Worm (Caenorhabditis elegans) whole organism, L2 larva: Measurements from ENCODE around the gene npr-34.

ENCODE experiments used
- C34F6.9 ChIP-seq: fragments of 150-350 bp; optimal IDR thresholded peaks from 2 replicates; lab custom pipeline; 2014; ENCODE audit warnings: missing biosample characterization, missing genetic modification characterization
- F13H6.1 ChIP-seq: sonication (generic microtip); optimal IDR thresholded peaks from 2 replicates; lab custom pipeline; 2016; ENCODE audit warnings: missing genetic modification characterization, missing compliant biosample characterization
- R02D3.7 ChIP-seq: fragments of 150-350 bp; optimal IDR thresholded peaks from 2 replicates; lab custom pipeline; 2014; ENCODE audit warnings: missing biosample characterization, missing genetic modification characterization
- alr-1 ChIP-seq: fragments of 150-350 bp; optimal IDR thresholded peaks from 2 replicates; lab custom pipeline; 2014; ENCODE audit warnings: missing biosample characterization, missing genetic modification characterization
- ama-1 ChIP-seq: fragments of 150-350 bp; optimal IDR thresholded peaks from 2 replicates; lab custom pipeline; 2018; ENCODE audit warnings: inconsistent platforms
- ceh-82 ChIP-seq: fragments of 150-350 bp; optimal IDR thresholded peaks from 2 replicates; lab custom pipeline; 2014; ENCODE audit warnings: missing biosample characterization, missing genetic modification characterization
- egl-27 ChIP-seq: sonication (generic microtip); optimal IDR thresholded peaks from 3 replicates; lab custom pipeline; 2017; ENCODE audit warnings: missing biosample characterization, missing genetic modification reagents, missing genetic modification characterization
- elt-3 ChIP-seq: sonication (generic microtip); optimal IDR thresholded peaks from 2 replicates; lab custom pipeline; 2017; ENCODE audit warnings: missing biosample characterization, missing genetic modification characterization
- fos-1 ChIP-seq: fragments of 150-350 bp; optimal IDR thresholded peaks from 2 replicates; lab custom pipeline; 2014; ENCODE audit warnings: missing biosample characterization, missing genetic modification characterization
- gmeb-1 ChIP-seq: fragments of 150-350 bp; optimal IDR thresholded peaks from 2 replicates; lab custom pipeline; 2014; ENCODE audit warnings: missing biosample characterization, missing genetic modification characterization
- lin-11 ChIP-seq: fragments of 150-350 bp; sonication (generic microtip); optimal IDR thresholded peaks from 2 replicates; lab custom pipeline; 2014; ENCODE audit warnings: missing biosample characterization, missing genetic modification characterization, inconsistent platforms, mixed read lengths
- lin-13 ChIP-seq: fragments of 150-350 bp; optimal IDR thresholded peaks from 2 replicates; lab custom pipeline; 2014; ENCODE audit warnings: missing biosample characterization, missing genetic modification reagents, missing genetic modification characterization
- lsy-2 ChIP-seq, 2 experiments: fragments of 150-350 bp in 1 of 2; sonication (generic microtip) in 1 of 2; optimal IDR thresholded peaks; 2 replicates each; lab custom pipeline; 2014 to 2017; ENCODE audit warnings: missing biosample characterization in 2 of 2, missing genetic modification characterization in 2 of 2
- mbf-1 ChIP-seq: sonication (generic microtip); optimal IDR thresholded peaks from 2 replicates; lab custom pipeline; 2017; ENCODE audit warnings: missing biosample characterization, missing genetic modification characterization
- mdl-1 ChIP-seq, 2 experiments: fragments of 150-350 bp in 1 of 2; sonication (generic microtip) in 1 of 2; optimal IDR thresholded peaks; 2 replicates each; lab custom pipeline; 2017; ENCODE audit warnings: missing biosample characterization in 2 of 2, missing genetic modification characterization in 2 of 2
- nhr-10 ChIP-seq: sonication (generic microtip); optimal IDR thresholded peaks from 2 replicates; lab custom pipeline; 2017; ENCODE audit warnings: missing biosample characterization, missing genetic modification characterization
- nhr-11 ChIP-seq: fragments of 150-350 bp; optimal IDR thresholded peaks from 2 replicates; lab custom pipeline; 2014; ENCODE audit warnings: missing biosample characterization, missing genetic modification characterization
- nhr-12 ChIP-seq: fragments of 150-350 bp; optimal IDR thresholded peaks from 2 replicates; lab custom pipeline; 2014; ENCODE audit warnings: missing biosample characterization, missing genetic modification characterization
- nhr-129 ChIP-seq: fragments of 150-350 bp; optimal IDR thresholded peaks from 2 replicates; lab custom pipeline; 2014; ENCODE audit warnings: missing biosample characterization, missing genetic modification characterization
- nhr-21 ChIP-seq: fragments of 150-350 bp; optimal IDR thresholded peaks from 2 replicates; lab custom pipeline; 2014; ENCODE audit warnings: missing biosample characterization, missing genetic modification characterization
- nhr-23 ChIP-seq: fragments of 150-350 bp; optimal IDR thresholded peaks from 2 replicates; lab custom pipeline; 2014; ENCODE audit warnings: missing biosample characterization, missing genetic modification reagents, missing genetic modification characterization
- nhr-25 ChIP-seq: fragments of 150-350 bp; sonication (generic microtip); optimal IDR thresholded peaks from 3 replicates; lab custom pipeline; 2014; ENCODE audit warnings: missing biosample characterization, missing genetic modification characterization
- nhr-6 ChIP-seq: fragments of 150-350 bp; optimal IDR thresholded peaks from 2 replicates; lab custom pipeline; 2014; ENCODE audit warnings: missing biosample characterization, missing genetic modification characterization
- nhr-77 ChIP-seq: fragments of 150-350 bp; optimal IDR thresholded peaks from 2 replicates; lab custom pipeline; 2014; ENCODE audit warnings: missing biosample characterization, missing genetic modification characterization
- sem-4 ChIP-seq: fragments of 150-350 bp; optimal IDR thresholded peaks from 2 replicates; lab custom pipeline; 2014; ENCODE audit warnings: missing biosample characterization, missing genetic modification reagents, missing genetic modification characterization
- sma-3 ChIP-seq: sonication (generic microtip); optimal IDR thresholded peaks from 2 replicates; lab custom pipeline; 2016; ENCODE audit warnings: missing genetic modification reagents, missing genetic modification characterization, missing compliant biosample characterization
- sma-9 ChIP-seq, 2 experiments: fragments of 150-350 bp in 1 of 2; sonication (generic microtip) in 1 of 2; optimal IDR thresholded peaks; 2 replicates each; lab custom pipeline; 2014 to 2016; ENCODE audit warnings: missing genetic modification characterization in 2 of 2, mild to moderate bottlenecking in 1 of 2, missing biosample characterization in 1 of 2, missing compliant biosample characterization in 1 of 2, missing genetic modification reagents in 1 of 2, moderate library complexity in 1 of 2
- snpc-4 ChIP-seq: fragments of 150-350 bp; optimal IDR thresholded peaks from 2 replicates; lab custom pipeline; 2014; ENCODE audit warnings: missing biosample characterization, missing genetic modification characterization
- unc-55 ChIP-seq: fragments of 150-350 bp; sonication (generic microtip); optimal IDR thresholded peaks from 3 replicates; lab custom pipeline; 2014; ENCODE audit warnings: missing biosample characterization, missing genetic modification reagents, missing genetic modification characterization
- unc-62 ChIP-seq: fragments of 150-350 bp; optimal IDR thresholded peaks from 2 replicates; lab custom pipeline; 2014; ENCODE audit warnings: missing biosample characterization, missing genetic modification reagents, missing genetic modification characterization
- ztf-1 ChIP-seq: fragments of 200-800 bp; sonication (Bioruptor generic); conservative IDR thresholded peaks from 2 replicates; pipeline ENCODE4 v1.3.6; 2022; ENCODE audit warnings: missing genetic modification characterization, missing compliant biosample characterization
- ztf-11 ChIP-seq: sonication (generic microtip); optimal IDR thresholded peaks from 2 replicates; lab custom pipeline; 2017; ENCODE audit warnings: missing biosample characterization, missing genetic modification characterization
- ztf-4 ChIP-seq: fragments of 150-350 bp; optimal IDR thresholded peaks from 2 replicates; lab custom pipeline; 2014; ENCODE audit warnings: missing biosample characterization, missing genetic modification characterization

npr-34 gene

DNA sequence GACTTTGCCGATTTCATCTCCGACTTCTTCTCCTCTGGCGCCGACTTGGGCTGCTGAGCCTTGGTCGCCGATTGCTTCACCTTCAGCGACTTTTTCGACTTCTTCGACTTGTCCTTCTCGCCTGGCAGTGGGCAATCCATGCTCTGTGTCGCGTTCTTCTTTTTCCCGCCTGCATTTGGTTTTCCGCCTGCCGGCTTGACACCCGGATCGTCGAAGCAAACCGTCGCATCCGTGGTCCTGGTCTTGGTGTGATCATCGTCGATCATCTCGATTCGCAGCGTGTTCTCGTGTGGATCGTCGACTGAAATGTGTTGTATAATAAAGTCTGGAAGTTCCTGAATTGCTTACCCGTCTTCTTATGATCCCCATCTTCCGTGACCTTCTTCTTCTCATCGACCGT, 33.1 kb upstream of the npr-34 start:
- TF ChIP-seq ceh-82 (tag; lab: Kevin White, UChicago), result no peak
- no peak for TF ChIP-seq nhr-21 (tag; lab: Kevin White, UChicago)
- no peak for TF ChIP-seq ama-1
- no peak for TF ChIP-seq gmeb-1
- TF ChIP-seq ztf-4 (tag; lab: Kevin White, UChicago), result no peak
- TF ChIP-seq egl-27, result no peak
- TF ChIP-seq elt-3 (tag; lab: Kevin White, UChicago), result no peak
- TF ChIP-seq sem-4 (tag; lab: Kevin White, UChicago), result no peak
- TF ChIP-seq nhr-10 (tag; lab: Kevin White, UChicago), result no peak
- no peak for TF ChIP-seq ztf-1 (GFP tag; lab: Robert Waterston, UW)
- TF ChIP-seq nhr-11 (tag; lab: Kevin White, UChicago), result no peak
- TF ChIP-seq nhr-23 (tag; lab: Kevin White, UChicago), result no peak

- TF ChIP-seq nhr-25 (tag; lab: Kevin White, UChicago), result no peak
These were observed 32.1 kb upstream of the npr-34 start for ce11 chrII:14771096-14771495.

DNA sequence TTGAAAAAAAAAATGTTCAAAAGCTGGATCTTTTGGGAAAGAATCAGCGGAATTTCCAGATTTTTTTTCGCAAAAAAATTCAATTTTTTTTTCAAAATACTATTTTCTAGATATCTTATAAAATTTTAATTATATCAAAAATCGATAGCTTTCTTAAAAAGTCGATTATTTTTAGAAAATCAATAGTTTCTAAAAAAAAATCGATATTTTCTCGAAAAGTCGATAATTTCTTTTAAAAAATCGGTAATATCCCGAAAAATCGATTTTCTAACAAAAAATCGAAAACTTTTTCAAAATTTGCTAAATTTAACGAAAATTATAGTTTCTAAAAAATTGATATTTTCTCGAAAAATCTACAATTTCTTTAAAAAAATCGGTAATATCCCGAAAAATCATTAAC, 29.8 kb upstream of the npr-34 start:
- no peak for TF ChIP-seq mdl-1 (tag; optimal IDR thresholded peaks at IDR 0.05; lab: Kevin White, UChicago)
- TF ChIP-seq sma-3, result no peak
- TF ChIP-seq, all 48 proteins: peak for 0

DNA sequence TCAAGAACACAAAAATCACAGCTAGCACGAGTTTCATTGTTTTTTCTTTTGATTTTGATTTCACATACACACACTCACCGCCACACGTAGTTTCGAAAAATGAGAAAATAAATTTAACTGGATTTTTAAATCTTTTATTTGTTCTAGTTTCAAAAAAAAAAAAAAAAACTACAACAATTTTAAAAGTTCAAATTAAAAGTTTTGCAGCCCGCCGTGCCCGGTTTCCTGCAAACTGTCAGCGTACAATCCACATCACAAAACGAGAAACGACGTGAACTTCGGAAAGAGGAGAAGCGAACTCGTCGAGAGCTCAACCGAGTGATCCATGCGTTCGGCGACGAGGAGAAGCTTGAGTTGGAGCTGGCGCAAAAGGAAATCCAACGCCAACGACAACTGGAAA, 18.7 kb upstream of the npr-34 start, which contains the start of gene Y54E2A.5:
Gene Y54E2A.5 (minus strand): TSS at position 101 of the 400 bp plus-strand sequence.
- TF ChIP-seq sem-4 (tag; lab: Kevin White, UChicago) (no peak), nhr-25 (tag; lab: Kevin White, UChicago) (no peak), nhr-6 (tag; lab: Kevin White, UChicago) (no peak), snpc-4 (no peak), F13H6.1 (tag; lab: Kevin White, UChicago) (no peak), fos-1 (tag; lab: Kevin White, UChicago) (no peak), alr-1 (no peak), lin-13 (GFP tag; lab: Kevin White, UChicago) (no peak), sma-9 (GFP tag; optimal IDR thresholded peaks at IDR 0.05; lab: Kevin White, UChicago) (no peak), sma-9 (tag; optimal IDR thresholded peaks at IDR 0.05; lab: Kevin White, UChicago) (no peak), C34F6.9 (tag; lab: Kevin White, UChicago) (no peak)

DNA sequence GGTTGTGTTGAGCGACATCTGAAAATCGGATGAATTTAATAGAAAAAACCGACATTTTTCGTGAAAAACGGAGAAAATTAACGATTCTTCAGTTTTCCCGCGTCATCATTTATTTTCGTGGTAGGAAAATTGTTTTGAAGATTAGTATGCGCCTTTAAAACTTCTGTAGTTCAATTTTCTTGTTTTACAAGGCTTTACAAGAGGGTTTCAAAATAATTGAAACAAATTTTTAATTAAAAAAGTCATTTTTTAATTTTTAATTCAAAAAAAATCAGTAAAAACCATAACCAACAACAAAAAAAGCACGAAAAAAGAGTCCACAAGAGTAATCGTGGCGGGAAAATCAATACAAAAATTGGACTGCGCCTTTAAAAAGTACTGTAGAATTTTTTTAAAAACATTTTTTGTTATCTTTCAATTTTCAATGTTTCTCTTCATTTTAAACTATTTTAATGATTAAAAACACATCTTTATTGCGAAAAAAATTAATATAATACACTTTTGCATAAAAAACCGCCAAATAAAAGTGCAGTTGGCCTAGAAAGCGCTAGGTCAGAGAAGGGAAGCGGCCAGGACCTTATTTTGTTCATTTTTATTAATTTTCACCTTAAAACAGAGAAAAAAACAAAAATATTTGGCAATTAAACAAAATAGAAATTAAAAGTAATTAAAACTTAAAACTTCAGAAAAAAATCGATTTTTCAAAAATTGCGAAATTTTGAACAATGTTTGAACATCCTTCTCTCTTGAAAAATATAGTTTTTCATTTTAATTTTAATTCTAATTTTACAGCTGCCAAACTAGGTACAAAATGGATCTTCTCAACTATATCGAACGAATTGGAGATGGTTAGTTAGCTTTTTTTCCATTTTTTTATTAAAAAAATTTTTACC, 15.1 kb upstream of the npr-34 start, which contains the start of the genes tac-1 and Y54E2A.4:
Gene tac-1 (minus strand): TSS at position 20 of the 893 bp plus-strand sequence.
Gene Y54E2A.4 (plus strand): TSS at position 765 of the 893 bp plus-strand sequence.
- TF ChIP-seq unc-55 (GFP tag; lab: Kevin White, UChicago) (peak; percentile 36), nhr-77 (tag; lab: Kevin White, UChicago) (no peak), ztf-4 (tag; lab: Kevin White, UChicago) (no peak), mdl-1 (tag; optimal IDR thresholded peaks at IDR 0.05; lab: Kevin White, UChicago) (no peak), R02D3.7 (tag; lab: Kevin White, UChicago) (no peak), sma-9 (GFP tag; optimal IDR thresholded peaks at IDR 0.05; lab: Kevin White, UChicago) (no peak), sma-9 (tag; optimal IDR thresholded peaks at IDR 0.05; lab: Kevin White, UChicago) (no peak), ztf-11 (tag; lab: Kevin White, UChicago) (no peak), nhr-11 (tag; lab: Kevin White, UChicago) (no peak), nhr-25 (tag; lab: Kevin White, UChicago) (no peak), gmeb-1 (no peak), nhr-129 (tag; lab: Kevin White, UChicago) (peak; percentile 27), unc-62 (GFP tag; lab: Kevin White, UChicago) (no peak), lsy-2 (tag; optimal IDR thresholded peaks at IDR 0.05; lab: Kevin White, UChicago) (peak in 1 of 2 experiments; percentile 42), C34F6.9 (tag; lab: Kevin White, UChicago) (peak; percentile 26), elt-3 (tag; lab: Kevin White, UChicago) (no peak), mbf-1 (tag; lab: Kevin White, UChicago) (no peak), egl-27 (no peak), nhr-12 (tag; lab: Kevin White, UChicago) (no peak), lin-11 (tag; lab: Kevin White, UChicago) (no peak)
- TF ChIP-seq, all 48 proteins: peak for 4
